Worm (Caenorhabditis elegans) whole organism, L4/young adult: ENCODE results near the gene exc-13.

Experiments
- W03F9.2 ChIP-seq: fragments of 150-350 bp; optimal IDR thresholded peaks from 2 replicates; lab custom pipeline; 2014; ENCODE audit warnings: missing biosample characterization, missing genetic modification characterization
- dao-5 ChIP-seq: sonication (generic microtip); optimal IDR thresholded peaks from 2 replicates; lab custom pipeline; 2016; ENCODE audit warnings: missing genotype, missing genetic modification characterization, moderate library complexity, missing compliant biosample characterization
- him-1 ChIP-seq: sonication (generic microtip); optimal IDR thresholded peaks from 2 replicates; lab custom pipeline; 2016; ENCODE audit warnings: missing genotype, missing genetic modification reagents, missing genetic modification characterization, missing compliant biosample characterization

ce11 chrV:7374090-7374489 is 9.0 kb downstream of the exc-13 start, which contains the start of gene srx-56:
- TF ChIP-seq him-1 (tag; lab: Kevin White, UChicago) (no peak), W03F9.2 (no peak), dao-5 (tag; lab: Kevin White, UChicago) (no peak)
